Fruit fly (Drosophila melanogaster) whole organism, prepupa: ENCODE data around the gene slou.

Experiments used
- CG11762 ChIP-seq: fragments of 200-800 bp; sonication (Bioruptor generic); optimal IDR thresholded peaks from 3 replicates; lab custom pipeline; 2016; ENCODE audit warnings: missing biosample characterization, missing genetic modification characterization; ENCODE audit not compliant: insufficient read depth
- CG1621 ChIP-seq: fragments of 200-800 bp; sonication (Bioruptor generic); optimal IDR thresholded peaks from 3 replicates; lab custom pipeline; 2018; ENCODE audit warnings: missing biosample characterization, mild to moderate bottlenecking, missing genetic modification characterization
- CG3032 ChIP-seq: fragments of 200-800 bp; optimal IDR thresholded peaks from 2 replicates; lab custom pipeline; 2019; ENCODE audit warnings: missing biosample characterization, mild to moderate bottlenecking, missing genetic modification characterization, moderate library complexity
- CG31627 ChIP-seq: fragments of 200-800 bp; sonication (Bioruptor generic); optimal IDR thresholded peaks from 3 replicates; lab custom pipeline; 2016; ENCODE audit warnings: missing biosample characterization, missing genetic modification characterization
- CG34406 ChIP-seq: fragments of 200-800 bp; sonication (Bioruptor generic); optimal IDR thresholded peaks from 3 replicates; lab custom pipeline; 2016; ENCODE audit warnings: missing biosample characterization, missing genetic modification characterization
- CG6163 ChIP-seq: fragments of 200-800 bp; sonication (Bioruptor generic); IDR thresholded peaks from 3 replicates; pipeline ENCODE4 v1.3.6; 2022; ENCODE audit warnings: missing biosample characterization, missing genetic modification characterization
- CG6276 ChIP-seq: fragments of 200-800 bp; sonication (Bioruptor generic); optimal IDR thresholded peaks from 2 replicates; lab custom pipeline; 2017; ENCODE audit warnings: missing biosample characterization, mild to moderate bottlenecking, missing genetic modification characterization
- CG6792 ChIP-seq: fragments of 200-800 bp; sonication (Bioruptor generic); optimal IDR thresholded peaks from 3 replicates; lab custom pipeline; 2016; ENCODE audit warnings: missing biosample characterization, missing genetic modification characterization
- CG6808 ChIP-seq: fragments of 200-800 bp; sonication (Bioruptor generic); optimal IDR thresholded peaks from 3 replicates; lab custom pipeline; 2017; ENCODE audit warnings: missing biosample characterization, missing genetic modification characterization, mild to moderate bottlenecking, moderate library complexity, missing genetic modification reagents
- CG7368 ChIP-seq: fragments of 200-800 bp; sonication (Bioruptor generic); optimal IDR thresholded peaks from 3 replicates; lab custom pipeline; 2016; ENCODE audit warnings: missing biosample characterization, missing genetic modification characterization
- CG8632 ChIP-seq: fragments of 200-800 bp; sonication (Bioruptor generic); optimal IDR thresholded peaks from 3 replicates; lab custom pipeline; 2016; ENCODE audit warnings: missing biosample characterization, missing genetic modification characterization
- Eip75B ChIP-seq: fragments of 200-800 bp; sonication (Bioruptor generic); optimal IDR thresholded peaks from 3 replicates; lab custom pipeline; 2016; ENCODE audit warnings: missing biosample characterization, missing genetic modification characterization
- Eip78C ChIP-seq: fragments of 200-800 bp; sonication (Bioruptor generic); peaks from one replicate; lab custom pipeline; 2016; ENCODE audit warnings: missing biosample characterization, missing genetic modification characterization
- Eip93F ChIP-seq: fragments of 200-800 bp; sonication (Bioruptor generic); optimal IDR thresholded peaks from 2 replicates; lab custom pipeline; 2016; ENCODE audit warnings: missing biosample characterization, mild to moderate bottlenecking, missing genetic modification characterization
- Hr38 ChIP-seq: sonication (Bioruptor generic); optimal IDR thresholded peaks from 2 replicates; lab custom pipeline; 2016; ENCODE audit warnings: missing biosample characterization, missing genetic modification characterization
- Hr4 ChIP-seq: fragments of 200-800 bp; sonication (Bioruptor generic); optimal IDR thresholded peaks from 3 replicates; lab custom pipeline; 2016; ENCODE audit warnings: missing biosample characterization, missing genetic modification characterization
- Lpt ChIP-seq: fragments of 200-800 bp; sonication (Bioruptor generic); optimal IDR thresholded peaks from 3 replicates; lab custom pipeline; 2016; ENCODE audit warnings: missing biosample characterization, missing genetic modification characterization
- Smox ChIP-seq: fragments of 200-800 bp; sonication (Bioruptor generic); optimal IDR thresholded peaks from 3 replicates; lab custom pipeline; 2016; ENCODE audit warnings: missing biosample characterization, missing genetic modification characterization
- Sox102F ChIP-seq: fragments of 200-800 bp; sonication (Bioruptor generic); optimal IDR thresholded peaks from 2 replicates; lab custom pipeline; 2016; ENCODE audit warnings: missing biosample characterization, mild to moderate bottlenecking, missing genetic modification characterization
- Sox14 ChIP-seq: fragments of 200-800 bp; sonication (Bioruptor generic); optimal IDR thresholded peaks from 3 replicates; lab custom pipeline; 2016; ENCODE audit warnings: missing biosample characterization, missing genetic modification characterization
- achi ChIP-seq: fragments of 200-800 bp; sonication (Bioruptor generic); optimal IDR thresholded peaks from 3 replicates; lab custom pipeline; 2016; ENCODE audit warnings: missing biosample characterization, missing genetic modification characterization
- acj6 ChIP-seq: fragments of 200-800 bp; sonication (Bioruptor generic); optimal IDR thresholded peaks from 3 replicates; lab custom pipeline; 2016; ENCODE audit warnings: missing biosample characterization, missing genetic modification characterization
- cyc ChIP-seq: fragments of 200-800 bp; sonication (Bioruptor generic); optimal IDR thresholded peaks from 3 replicates; lab custom pipeline; 2016; ENCODE audit warnings: missing biosample characterization, missing genetic modification characterization
- dsx ChIP-seq: fragments of 200-800 bp; optimal IDR thresholded peaks from 3 replicates; lab custom pipeline; 2019; ENCODE audit warnings: missing biosample characterization, mild to moderate bottlenecking, missing genetic modification characterization, moderate library complexity; ENCODE audit not compliant: poor library complexity, severe bottlenecking
- fd85E ChIP-seq: fragments of 200-800 bp; sonication (Bioruptor generic); optimal IDR thresholded peaks from 3 replicates; lab custom pipeline; 2016; ENCODE audit warnings: missing biosample characterization, missing genetic modification characterization
- fkh ChIP-seq: fragments of 200-800 bp; sonication (Bioruptor generic); optimal IDR thresholded peaks from 3 replicates; lab custom pipeline; 2017; ENCODE audit warnings: missing biosample characterization, mild to moderate bottlenecking, missing genetic modification characterization, moderate library complexity
- lz ChIP-seq: fragments of 200-800 bp; sonication (Bioruptor generic); optimal IDR thresholded peaks from 3 replicates; lab custom pipeline; 2016; ENCODE audit warnings: missing biosample characterization, missing genetic modification characterization
- net ChIP-seq: fragments of 200-800 bp; sonication (Bioruptor generic); optimal IDR thresholded peaks from 3 replicates; lab custom pipeline; 2016; ENCODE audit warnings: missing biosample characterization, missing genetic modification characterization
- pdm3 ChIP-seq: fragments of 200-800 bp; sonication (Bioruptor generic); optimal IDR thresholded peaks from 3 replicates; lab custom pipeline; 2016; ENCODE audit warnings: missing biosample characterization, missing genetic modification characterization
- salr ChIP-seq, 2 experiments: fragments of 200-800 bp; sonication (Bioruptor generic); optimal IDR thresholded peaks; 3 replicates each; lab custom pipeline; 2016 to 2018; ENCODE audit warnings: missing biosample characterization in 2 of 2, missing genetic modification characterization in 2 of 2, mild to moderate bottlenecking in 1 of 2
- spab ChIP-seq: fragments of 200-800 bp; sonication (Bioruptor generic); optimal IDR thresholded peaks from 2 replicates; lab custom pipeline; 2017; ENCODE audit warnings: missing biosample characterization, mild to moderate bottlenecking, missing genetic modification characterization, missing genetic modification reagents
- ss ChIP-seq, 2 experiments: fragments of 200-800 bp; sonication (Bioruptor generic); optimal IDR thresholded peaks; 2 replicates in 1 of 2; 3 replicates in 1 of 2; lab custom pipeline; 2017 to 2018; ENCODE audit warnings: mild to moderate bottlenecking in 2 of 2, missing biosample characterization in 2 of 2, missing genetic modification characterization in 2 of 2, moderate library complexity in 1 of 2
- svp ChIP-seq: fragments of 200-800 bp; sonication (Bioruptor generic); peaks from one replicate; lab custom pipeline; 2016; ENCODE audit warnings: missing biosample characterization, missing genetic modification characterization
- topi ChIP-seq: fragments of 200-800 bp; sonication (Bioruptor generic); optimal IDR thresholded peaks from 3 replicates; lab custom pipeline; 2016; ENCODE audit warnings: missing biosample characterization, missing genetic modification characterization
- vri ChIP-seq: fragments of 200-800 bp; sonication (Bioruptor generic); optimal IDR thresholded peaks from 3 replicates; lab custom pipeline; 2016; ENCODE audit warnings: missing biosample characterization, mild to moderate bottlenecking, missing genetic modification characterization

slou gene

dm6 chr3R:21586914-21587459 is 30.0 kb upstream of the slou start:
- TF ChIP-seq Eip75B (GFP tag; lab: Kevin White, UChicago) (no peak), CG31627 (GFP tag; lab: Kevin White, UChicago) (no peak), CG6792 (GFP tag; lab: Kevin White, UChicago) (no peak), Eip93F (no peak), Hr4 (GFP tag; lab: Kevin White, UChicago) (no peak), Sox102F (GFP tag; lab: Kevin White, UChicago) (no peak), CG11762 (GFP tag; lab: Kevin White, UChicago) (no peak), pdm3 (GFP tag; lab: Kevin White, UChicago) (no peak), svp (GFP tag; lab: Kevin White, UChicago) (no peak), topi (GFP tag; lab: Kevin White, UChicago) (no peak), acj6 (GFP tag; lab: Kevin White, UChicago) (no peak), CG3032 (tag; lab: Kevin White, UChicago) (no peak), cyc (no peak), achi (GFP tag; lab: Kevin White, UChicago) (no peak), Lpt (no peak), Sox14 (GFP tag; lab: Kevin White, UChicago) (no peak)

- TF ChIP-seq CG6808 (GFP tag; lab: Kevin White, UChicago) (no peak), Eip78C (GFP tag; lab: Kevin White, UChicago) (peak; percentile 40)
Observed at dm6 chr3R:21586351-21586750, 29.4 kb upstream of the slou start.

dm6 chr3R:21584296-21584936 is 27.4 kb upstream of the slou start:
- TF ChIP-seq dsx (GFP tag; lab: Kevin White, UChicago) (peak; percentile 16), Eip78C (GFP tag; lab: Kevin White, UChicago) (peak; percentile 35), CG7368 (GFP tag; lab: Kevin White, UChicago) (no peak), CG1621 (tag; lab: Kevin White, UChicago) (no peak), CG6163 (0 out of 3 replicates have a peak, but pooled peaks have one; percentile 20), ss (GFP tag; optimal IDR thresholded peaks at IDR 0.05; lab: Kevin White, UChicago) (peak; percentile 33 to 39), fkh (GFP tag; lab: Kevin White, UChicago) (peak; percentile 74), fd85E (GFP tag; lab: Kevin White, UChicago) (no peak)

dm6 chr3R:21583603-21584218 is 26.7 kb upstream of the slou start:
- TF ChIP-seq vri (GFP tag; lab: Kevin White, UChicago) (no peak), CG6163 (peak; percentile 39; the same call in 2 of the 3 replicates), ss (GFP tag; optimal IDR thresholded peaks at IDR 0.05; lab: Kevin White, UChicago) (peak; percentile 2 to 42), Eip75B (GFP tag; lab: Kevin White, UChicago) (peak; percentile 13), lz (GFP tag; lab: Kevin White, UChicago) (no peak), net (peak; percentile 11), dsx (GFP tag; lab: Kevin White, UChicago) (peak; percentile 23)
- TF ChIP-seq, all 60 proteins: peak for 5

dm6 chr3R:21583087-21583486 is 26.1 kb upstream of the slou start:
- no peak for TF ChIP-seq Hr38
- no peak for TF ChIP-seq topi (GFP tag; lab: Kevin White, UChicago)
- TF ChIP-seq CG3032 (tag; lab: Kevin White, UChicago) = no peak
- no peak for TF ChIP-seq CG34406
- TF ChIP-seq CG6276 = no peak
- no peak for TF ChIP-seq CG1621 (tag; lab: Kevin White, UChicago)
- TF ChIP-seq Lpt = no peak
- TF ChIP-seq Eip93F = no peak
- TF ChIP-seq Smox (GFP tag; lab: Kevin White, UChicago) = no peak
- no peak for TF ChIP-seq Eip75B (GFP tag; lab: Kevin White, UChicago)
- no peak for TF ChIP-seq salr (GFP tag; optimal IDR thresholded peaks at IDR 0.05; lab: Kevin White, UChicago)
- TF ChIP-seq spab (GFP tag; lab: Kevin White, UChicago) = no peak
- TF ChIP-seq CG8632 = no peak
- TF ChIP-seq CG6808 (GFP tag; lab: Kevin White, UChicago) = no peak
- TF ChIP-seq Eip78C (GFP tag; lab: Kevin White, UChicago) = no peak
